Fruit fly (Drosophila melanogaster) whole organism, wandering third instar larva: ENCODE results near the gene Rtca.

ENCODE experiments used
- Abd-B ChIP-seq: fragments of >200 bp; optimal IDR thresholded peaks from 2 replicates; lab custom pipeline; 2017; ENCODE audit warnings: missing biosample characterization, missing genetic modification characterization
- CG32264 ChIP-seq: fragments of 200-800 bp; sonication (Bioruptor generic); optimal IDR thresholded peaks from 2 replicates; lab custom pipeline; 2016; ENCODE audit warnings: missing biosample characterization, missing genetic modification characterization
- CG9705 ChIP-seq: fragments of 200-800 bp; sonication (Bioruptor generic); optimal IDR thresholded peaks from 2 replicates; lab custom pipeline; 2018; ENCODE audit warnings: missing biosample characterization, mild to moderate bottlenecking, missing genetic modification characterization
- CrebA ChIP-seq: fragments of 200-800 bp; sonication (Bioruptor generic); optimal IDR thresholded peaks from 2 replicates; lab custom pipeline; 2016; ENCODE audit warnings: missing biosample characterization, mild to moderate bottlenecking, missing genetic modification characterization, borderline replicate concordance
- Dfd ChIP-seq: fragments of >200 bp; optimal IDR thresholded peaks from 2 replicates; lab custom pipeline; 2017; ENCODE audit warnings: missing biosample characterization, missing genetic modification characterization
- Dif ChIP-seq: fragments of 200-275, 200-300 bp; sonication (Bioruptor generic); optimal IDR thresholded peaks from 2 replicates; lab custom pipeline; 2018; ENCODE audit warnings: missing biosample characterization, missing genetic modification characterization; ENCODE audit not compliant: partially characterized antibody
- GATAd ChIP-seq: sonication (Bioruptor generic); optimal IDR thresholded peaks from 2 replicates; lab custom pipeline; 2016; ENCODE audit warnings: missing biosample characterization, missing genetic modification characterization
- HLH106 ChIP-seq: fragments of 200-800 bp; optimal IDR thresholded peaks from 3 replicates; lab custom pipeline; 2019; ENCODE audit warnings: missing biosample characterization, mild to moderate bottlenecking, missing genetic modification characterization, moderate library complexity
- Hnf4 ChIP-seq: fragments of 200-800 bp; sonication (Bioruptor generic); optimal IDR thresholded peaks from 2 replicates; lab custom pipeline; 2016; ENCODE audit warnings: missing biosample characterization, mild to moderate bottlenecking, missing genetic modification characterization
- Hr78 ChIP-seq: fragments of >200 bp; optimal IDR thresholded peaks from 2 replicates; lab custom pipeline; 2017; ENCODE audit warnings: missing biosample characterization, missing genetic modification characterization
- Hr83 ChIP-seq: fragments of 200-300 bp; sonication (Bioruptor generic); optimal IDR thresholded peaks from 2 replicates; lab custom pipeline; 2016; ENCODE audit warnings: missing biosample characterization, mild to moderate bottlenecking, missing genetic modification characterization, moderate library complexity; ENCODE audit not compliant: poor library complexity, severe bottlenecking
- Jra ChIP-seq: sonication (Bioruptor generic); optimal IDR thresholded peaks from 2 replicates; lab custom pipeline; 2016; ENCODE audit warnings: missing biosample characterization, missing genetic modification characterization
- Mio ChIP-seq: sonication (Bioruptor generic); optimal IDR thresholded peaks from 2 replicates; lab custom pipeline; 2016; ENCODE audit warnings: missing biosample characterization, missing genetic modification characterization
- Myc ChIP-seq: fragments of >200 bp; optimal IDR thresholded peaks from 2 replicates; lab custom pipeline; 2017
- N ChIP-seq: fragments of >200 bp; optimal IDR thresholded peaks from 2 replicates; lab custom pipeline; 2018; ENCODE audit warnings: missing biosample characterization, missing external identifiers, missing genetic modification characterization
- OdsH ChIP-seq: fragments of 200-800 bp; sonication (Bioruptor generic); optimal IDR thresholded peaks from 2 replicates; lab custom pipeline; 2016; ENCODE audit warnings: missing biosample characterization, mild to moderate bottlenecking, missing genetic modification characterization
- Rel ChIP-seq, 2 experiments: fragments of 200-800 bp; sonication (Bioruptor generic) in 1 of 2; optimal IDR thresholded peaks; 2 replicates in 1 of 2; 3 replicates in 1 of 2; lab custom pipeline; 2016 to 2019; ENCODE audit warnings: mild to moderate bottlenecking in 2 of 2, missing biosample characterization in 2 of 2, missing genetic modification characterization in 2 of 2, moderate library complexity in 1 of 2
- Sp1 ChIP-seq: fragments of 200-800 bp; sonication (Bioruptor generic); optimal IDR thresholded peaks from 3 replicates; lab custom pipeline; 2019; ENCODE audit warnings: missing biosample characterization, mild to moderate bottlenecking, missing genetic modification characterization, moderate library complexity
- Vsx2 ChIP-seq: fragments of 200-300, 225-300 bp; sonication (Bioruptor generic); optimal IDR thresholded peaks from 2 replicates; lab custom pipeline; 2018; ENCODE audit warnings: missing biosample characterization, missing genetic modification characterization; ENCODE audit not compliant: partially characterized antibody
- br ChIP-seq: fragments of 200-800 bp; sonication (Bioruptor generic); optimal IDR thresholded peaks from 2 replicates; lab custom pipeline; 2016; ENCODE audit warnings: missing biosample characterization, missing genetic modification characterization
- brk ChIP-seq: fragments of 200-800 bp; sonication (Bioruptor generic); optimal IDR thresholded peaks from 2 replicates; lab custom pipeline; 2016; ENCODE audit warnings: missing biosample characterization, mild to moderate bottlenecking, missing genetic modification characterization
- dl ChIP-seq, 2 experiments: fragments of 175-275, 200-275 bp in 1 of 2; fragments of 200-275 bp in 1 of 2; sonication (Bioruptor generic); optimal IDR thresholded peaks; lab custom pipeline; 2018; ENCODE audit warnings: mild to moderate bottlenecking in 2 of 2, missing biosample characterization in 2 of 2, missing genetic modification characterization in 2 of 2, moderate library complexity in 2 of 2; ENCODE audit not compliant: partially characterized antibody in 2 of 2, insufficient read depth in 1 of 2
- dmrt93B ChIP-seq: fragments of 200-800 bp; sonication (Bioruptor generic); optimal IDR thresholded peaks from 2 replicates; lab custom pipeline; 2018; ENCODE audit warnings: missing biosample characterization, mild to moderate bottlenecking, missing genetic modification characterization
- dsf ChIP-seq: sonication (Bioruptor generic); optimal IDR thresholded peaks from 2 replicates; lab custom pipeline; 2016; ENCODE audit warnings: missing biosample characterization, missing genetic modification characterization, borderline replicate concordance
- ey ChIP-seq: fragments of 200-800 bp; sonication (Bioruptor generic); optimal IDR thresholded peaks from 2 replicates; lab custom pipeline; 2016; ENCODE audit warnings: missing biosample characterization, missing genetic modification characterization
- foxo ChIP-seq, 2 experiments: fragments of 200-800 bp; sonication (Bioruptor generic); optimal IDR thresholded peaks; 2 replicates in 1 of 2; 3 replicates in 1 of 2; lab custom pipeline; 2016 to 2017; ENCODE audit warnings: missing biosample characterization in 2 of 2, missing genetic modification characterization in 2 of 2
- h ChIP-seq: fragments of 200-800 bp; sonication (Bioruptor generic); optimal IDR thresholded peaks from 3 replicates; lab custom pipeline; 2016; ENCODE audit warnings: missing biosample characterization, mild to moderate bottlenecking, missing genetic modification characterization
- jim ChIP-seq: fragments of 175-275, 200-325 bp; sonication (Bioruptor generic); optimal IDR thresholded peaks from 2 replicates; lab custom pipeline; 2016; ENCODE audit warnings: missing biosample characterization, mild to moderate bottlenecking, missing genetic modification characterization
- lola ChIP-seq: fragments of >200 bp; optimal IDR thresholded peaks from 2 replicates; lab custom pipeline; 2017; ENCODE audit warnings: missing biosample characterization, missing genetic modification characterization
- pan ChIP-seq: fragments of >200 bp; optimal IDR thresholded peaks from 2 replicates; lab custom pipeline; 2017
- psq ChIP-seq: fragments of 200-800 bp; sonication (Bioruptor generic); optimal IDR thresholded peaks from 3 replicates; lab custom pipeline; 2017; ENCODE audit warnings: missing biosample characterization, mild to moderate bottlenecking, missing genetic modification characterization, moderate library complexity
- rgr ChIP-seq: fragments of 200-800 bp; sonication (Bioruptor generic); optimal IDR thresholded peaks from 3 replicates; lab custom pipeline; 2016; ENCODE audit warnings: missing biosample characterization, mild to moderate bottlenecking, missing genetic modification characterization
- sage ChIP-seq: fragments of 200-800 bp; sonication (Bioruptor generic); optimal IDR thresholded peaks from 2 replicates; lab custom pipeline; 2016; ENCODE audit warnings: missing biosample characterization, mild to moderate bottlenecking, missing genetic modification characterization
- sv ChIP-seq: fragments of 200-800 bp; sonication (Bioruptor generic); optimal IDR thresholded peaks from 3 replicates; lab custom pipeline; 2016; ENCODE audit warnings: missing biosample characterization, missing genetic modification characterization
- usp ChIP-seq: fragments of >200 bp; optimal IDR thresholded peaks from 2 replicates; lab custom pipeline; 2017; ENCODE audit warnings: missing biosample characterization, missing genetic modification characterization
- woc ChIP-seq: sonication (Bioruptor generic); optimal IDR thresholded peaks from 2 replicates; lab custom pipeline; 2016; ENCODE audit warnings: missing biosample characterization, mild to moderate bottlenecking, missing genetic modification characterization

Rtca gene

dm6 chrX:2087501-2087900 is 15.3 kb downstream of the Rtca start:
- TF ChIP-seq lola (GFP tag; lab: Kevin White, UChicago) (no peak), Dfd (GFP tag; lab: Kevin White, UChicago) (no peak), dl (GFP tag; optimal IDR thresholded peaks at IDR 0.05; lab: Kevin White, UChicago; ENCODE audit: insufficient read depth in 1 of 2, partially characterized antibody in 2 of 2) (no peak), GATAd (GFP tag; lab: Kevin White, UChicago) (no peak), CG9705 (no peak), Hr78 (no peak), Hnf4 (no peak), jim (no peak), rgr (GFP tag; lab: Kevin White, UChicago) (no peak), woc (GFP tag; lab: Kevin White, UChicago) (no peak), Myc (lab: Kevin White, UChicago) (no peak), Dif (GFP tag; lab: Kevin White, UChicago) (no peak), N (GFP tag; lab: Kevin White, UChicago) (no peak), CrebA (no peak), Rel (GFP tag; optimal IDR thresholded peaks at IDR 0.05; lab: Kevin White, UChicago) (no peak), Rel (tag; optimal IDR thresholded peaks at IDR 0.05; lab: Kevin White, UChicago) (no peak), usp (GFP tag; lab: Kevin White, UChicago) (no peak), h (GFP tag; lab: Kevin White, UChicago) (no peak), OdsH (GFP tag; lab: Kevin White, UChicago) (no peak), Sp1 (GFP tag; lab: Kevin White, UChicago) (no peak), sage (no peak)

dm6 chrX:2088798-2089197 is 16.6 kb downstream of the Rtca start:
- TF ChIP-seq Rel (GFP tag; optimal IDR thresholded peaks at IDR 0.05; lab: Kevin White, UChicago) = no peak
- TF ChIP-seq Rel (tag; optimal IDR thresholded peaks at IDR 0.05; lab: Kevin White, UChicago) = no peak
- no peak for TF ChIP-seq jim
- TF ChIP-seq pan (lab: Kevin White, UChicago) = no peak
- no peak for TF ChIP-seq Sp1 (GFP tag; lab: Kevin White, UChicago)
- no peak for TF ChIP-seq dsf
- no peak for TF ChIP-seq br (GFP tag; lab: Kevin White, UChicago)
- TF ChIP-seq usp (GFP tag; lab: Kevin White, UChicago) = no peak
- TF ChIP-seq foxo (GFP tag; optimal IDR thresholded peaks at IDR 0.05; lab: Kevin White, UChicago) = no peak
- TF ChIP-seq psq = no peak
- no peak for TF ChIP-seq Hr83 (GFP tag; lab: Kevin White, UChicago)
- no peak for TF ChIP-seq sv (GFP tag; lab: Kevin White, UChicago)
- TF ChIP-seq ey = no peak

DNA sequence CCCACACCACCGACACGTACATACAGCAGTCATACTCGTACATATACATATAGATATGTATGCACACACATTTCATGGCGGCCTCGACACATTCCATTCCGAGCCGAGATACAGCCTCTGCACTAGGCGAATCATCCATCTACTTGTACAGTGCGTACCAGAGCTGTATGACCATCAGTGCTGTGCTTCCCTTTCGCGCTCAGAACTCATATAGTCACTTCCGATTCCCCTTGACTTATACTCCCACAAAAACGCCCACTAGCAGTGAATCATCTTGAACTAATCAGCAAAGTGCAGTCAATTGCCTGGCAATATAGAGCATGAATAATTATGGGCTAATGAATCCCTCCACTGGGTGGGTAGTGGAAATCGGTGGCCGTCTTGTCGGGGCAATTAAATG is 17.6 kb downstream of the Rtca start:
- TF ChIP-seq Sp1 (GFP tag; lab: Kevin White, UChicago) (no peak), h (GFP tag; lab: Kevin White, UChicago) (no peak), CG32264 (GFP tag; lab: Kevin White, UChicago) (no peak), HLH106 (tag; lab: Kevin White, UChicago) (no peak), CG9705 (no peak), lola (GFP tag; lab: Kevin White, UChicago) (no peak), Mio (GFP tag; lab: Kevin White, UChicago) (no peak), Abd-B (GFP tag; lab: Kevin White, UChicago) (no peak), ey (no peak), brk (no peak), sv (GFP tag; lab: Kevin White, UChicago) (no peak), CrebA (no peak), dsf (no peak), jim (no peak), Vsx2 (GFP tag; lab: Kevin White, UChicago) (no peak), N (GFP tag; lab: Kevin White, UChicago) (no peak)
- TF ChIP-seq, all 38 proteins: peak for 0

dm6 chrX:2094072-2094761 is 22.0 kb downstream of the Rtca start, which contains the start of gene csw:
Gene csw (plus strand): TSS chrX:2094234.
- TF ChIP-seq Jra (GFP tag; lab: Kevin White, UChicago) (peak; percentile 35), Dfd (GFP tag; lab: Kevin White, UChicago) (peak; percentile 82), N (GFP tag; lab: Kevin White, UChicago) (peak; percentile 75), Dif (GFP tag; lab: Kevin White, UChicago) (no peak), Myc (lab: Kevin White, UChicago) (no peak), ey (no peak), jim (peak; percentile 92), Mio (GFP tag; lab: Kevin White, UChicago) (no peak), Rel (GFP tag; optimal IDR thresholded peaks at IDR 0.05; lab: Kevin White, UChicago) (no peak), Rel (tag; optimal IDR thresholded peaks at IDR 0.05; lab: Kevin White, UChicago) (peak; percentile 3), Hnf4 (peak; percentile 91), h (GFP tag; lab: Kevin White, UChicago) (peak; percentile 23), Sp1 (GFP tag; lab: Kevin White, UChicago) (peak; percentile 63), HLH106 (tag; lab: Kevin White, UChicago) (peak; percentile 5), psq (peak; percentile 33), lola (GFP tag; lab: Kevin White, UChicago) (no peak), foxo (GFP tag; optimal IDR thresholded peaks at IDR 0.05; lab: Kevin White, UChicago) (peak in 1 of 2 experiments; percentile 50), rgr (GFP tag; lab: Kevin White, UChicago) (peak; percentile 1), dmrt93B (GFP tag; lab: Kevin White, UChicago) (no peak), Hr78 (no peak), Hr83 (GFP tag; lab: Kevin White, UChicago) (peak; percentile 18), sv (GFP tag; lab: Kevin White, UChicago) (peak; percentile 34)
